Fruit fly (Drosophila melanogaster) whole organism, embryonic: Measurements from ENCODE around the gene hob.

Source experiments
- ATbp ChIP-seq: fragments of 200-800 bp; sonication (Bioruptor generic); optimal IDR thresholded peaks from 2 replicates; lab custom pipeline; 2017; ENCODE audit warnings: missing biosample characterization, mild to moderate bottlenecking, missing genetic modification characterization, missing genetic modification reagents
- Aef1 ChIP-seq: fragments of 200-800 bp; sonication (Bioruptor generic); IDR thresholded peaks from 3 replicates; pipeline ENCODE4 v1.3.6; 2022; ENCODE audit warnings: missing biosample characterization, missing genetic modification characterization
- CG1024 ChIP-seq: fragments of 200-800 bp; sonication (Bioruptor generic); IDR thresholded peaks from 2 replicates; pipeline ENCODE4 v1.3.6; 2022; ENCODE audit warnings: missing biosample characterization, missing genetic modification characterization
- CG10274 ChIP-seq: fragments of 200-800 bp; sonication (Bioruptor generic); optimal IDR thresholded peaks from 3 replicates; lab custom pipeline; 2017; ENCODE audit warnings: missing biosample characterization, mild to moderate bottlenecking, missing genetic modification characterization
- CG10366 ChIP-seq: fragments of 200-800 bp; sonication (Bioruptor generic); IDR thresholded peaks from 2 replicates; pipeline ENCODE4 v1.3.6; 2022; ENCODE audit warnings: missing biosample characterization, missing genetic modification characterization
- CG10565 ChIP-seq: fragments of 200-800 bp; sonication (Bioruptor generic); optimal IDR thresholded peaks from 3 replicates; lab custom pipeline; 2016; ENCODE audit warnings: missing biosample characterization, mild to moderate bottlenecking, missing genetic modification characterization
- CG13123 ChIP-seq: fragments of 200-800 bp; sonication (Bioruptor generic); optimal IDR thresholded peaks from 2 replicates; lab custom pipeline; 2016; ENCODE audit warnings: missing biosample characterization, missing genetic modification characterization
- CG13287 ChIP-seq: fragments of 200-800 bp; sonication (Bioruptor generic); IDR thresholded peaks from 2 replicates; pipeline ENCODE4 v1.3.6; 2022; ENCODE audit warnings: missing biosample characterization, missing genetic modification characterization; ENCODE audit not compliant: partially characterized antibody
- CG13296 ChIP-seq: fragments of 200-800 bp; sonication (Bioruptor generic); optimal IDR thresholded peaks from 3 replicates; lab custom pipeline; 2018; ENCODE audit warnings: missing biosample characterization, mild to moderate bottlenecking, missing genetic modification characterization
- CG13424 ChIP-seq: fragments of 200-800 bp; sonication (Bioruptor generic); optimal IDR thresholded peaks from 2 replicates; lab custom pipeline; 2019; ENCODE audit warnings: missing biosample characterization, mild to moderate bottlenecking, missing genetic modification characterization, moderate library complexity
- CG14667 ChIP-seq: fragments of 200-800 bp; sonication (Bioruptor generic); IDR thresholded peaks from 2 replicates; pipeline ENCODE4 v1.3.6; 2022; ENCODE audit warnings: missing biosample characterization, missing genetic modification characterization
- CG14965 ChIP-seq: fragments of 200-800 bp; sonication (Bioruptor generic); optimal IDR thresholded peaks from 2 replicates; lab custom pipeline; 2016; ENCODE audit warnings: missing biosample characterization, missing genetic modification characterization, borderline replicate concordance
- CG15479 ChIP-seq: fragments of 200-800 bp; sonication (Bioruptor generic); optimal IDR thresholded peaks from 3 replicates; lab custom pipeline; 2019; ENCODE audit warnings: missing biosample characterization, mild to moderate bottlenecking, missing genetic modification characterization, moderate library complexity
- CG15601 ChIP-seq: fragments of 200-800 bp; sonication (Bioruptor generic); optimal IDR thresholded peaks from 3 replicates; lab custom pipeline; 2019; ENCODE audit warnings: missing biosample characterization, mild to moderate bottlenecking, missing genetic modification characterization, moderate library complexity
- CG16813 ChIP-seq: fragments of 200-800 bp; sonication (Bioruptor generic); IDR thresholded peaks from 3 replicates; pipeline ENCODE4 v1.3.6; 2022; ENCODE audit warnings: missing biosample characterization, missing genetic modification characterization; ENCODE audit not compliant: partially characterized antibody
- CG16815 ChIP-seq: fragments of 200-800 bp; sonication (Bioruptor generic); optimal IDR thresholded peaks from 3 replicates; lab custom pipeline; 2017; ENCODE audit warnings: missing biosample characterization, mild to moderate bottlenecking, missing genetic modification characterization
- CG2120 ChIP-seq: fragments of 200-800 bp; sonication (Bioruptor generic); optimal IDR thresholded peaks from 3 replicates; lab custom pipeline; 2016; ENCODE audit warnings: missing biosample characterization, missing genetic modification characterization
- CG30020 ChIP-seq: fragments of 200-800 bp; optimal IDR thresholded peaks from 2 replicates; lab custom pipeline; 2019; ENCODE audit warnings: missing biosample characterization, mild to moderate bottlenecking, missing genetic modification characterization, moderate library complexity
- CG30403 ChIP-seq: fragments of 200-800 bp; sonication (Bioruptor generic); optimal IDR thresholded peaks from 3 replicates; lab custom pipeline; 2016; ENCODE audit warnings: missing biosample characterization, missing genetic modification characterization
- CG30431 ChIP-seq: fragments of 200-800 bp; sonication (Bioruptor generic); optimal IDR thresholded peaks from 2 replicates; lab custom pipeline; 2017; ENCODE audit warnings: missing biosample characterization, missing genetic modification characterization
- CG32767 ChIP-seq: fragments of 200-800 bp; sonication (Bioruptor generic); IDR thresholded peaks from 2 replicates; pipeline ENCODE4 v1.3.6; 2022; ENCODE audit warnings: missing biosample characterization, missing genetic modification characterization
- CG3847 ChIP-seq: fragments of 200-800 bp; sonication (Bioruptor generic); IDR thresholded peaks from 2 replicates; pipeline ENCODE4 v1.3.6; 2022; ENCODE audit warnings: missing biosample characterization, missing genetic modification characterization
- CG6175 ChIP-seq: fragments of 200-800 bp; sonication (Bioruptor generic); IDR thresholded peaks from 3 replicates; pipeline ENCODE4 v1.3.6; 2022; ENCODE audit warnings: missing biosample characterization, missing genetic modification characterization
- CG6791 ChIP-seq: fragments of 200-800 bp; sonication (Bioruptor generic); IDR thresholded peaks from 3 replicates; pipeline ENCODE4 v1.3.6; 2022; ENCODE audit warnings: missing biosample characterization, missing genetic modification characterization; ENCODE audit not compliant: partially characterized antibody
- CG9437 ChIP-seq: fragments of 200-800 bp; sonication (Bioruptor generic); optimal IDR thresholded peaks from 2 replicates; lab custom pipeline; 2018; ENCODE audit warnings: missing biosample characterization, mild to moderate bottlenecking, missing genetic modification characterization
- Camta ChIP-seq: fragments of 200-800 bp; sonication (Bioruptor generic); optimal IDR thresholded peaks from 2 replicates; lab custom pipeline; 2016; ENCODE audit warnings: missing biosample characterization, missing genetic modification characterization
- CkIIα-i1 ChIP-seq: fragments of 200-800 bp; sonication (Bioruptor generic); IDR thresholded peaks from 2 replicates; pipeline ENCODE4 v1.3.6; 2022; ENCODE audit warnings: missing biosample characterization, missing genetic modification characterization
- Dad ChIP-seq: fragments of 200-800 bp; sonication (Bioruptor generic); optimal IDR thresholded peaks from 3 replicates; lab custom pipeline; 2016; ENCODE audit warnings: missing biosample characterization, missing genetic modification characterization
- Doc2 ChIP-seq: fragments of 200-800 bp; sonication (Bioruptor generic); IDR thresholded peaks from 2 replicates; pipeline ENCODE4 v1.3.6; 2022; ENCODE audit warnings: missing biosample characterization, missing genetic modification characterization
- Eip74EF ChIP-seq, 2 experiments: fragments of 200-800 bp in 1 of 2; fragments of >200 bp in 1 of 2; sonication (Bioruptor generic) in 1 of 2; optimal IDR thresholded peaks; 2 replicates each; lab custom pipeline; 2017 to 2019; ENCODE audit warnings: missing biosample characterization in 2 of 2, missing genetic modification characterization in 2 of 2, mild to moderate bottlenecking in 1 of 2, moderate library complexity in 1 of 2
- Fer2 ChIP-seq: fragments of 200-800 bp; sonication (Bioruptor generic); optimal IDR thresholded peaks from 2 replicates; lab custom pipeline; 2018; ENCODE audit warnings: missing biosample characterization, mild to moderate bottlenecking, missing genetic modification characterization, moderate library complexity
- MESR4 ChIP-seq: fragments of 200-800 bp; sonication (Bioruptor generic); optimal IDR thresholded peaks from 2 replicates; lab custom pipeline; 2018; ENCODE audit warnings: missing biosample characterization, mild to moderate bottlenecking, missing genetic modification characterization, moderate library complexity
- Nf-YC ChIP-seq: fragments of 200-800 bp; optimal IDR thresholded peaks from 3 replicates; lab custom pipeline; 2019; ENCODE audit warnings: missing biosample characterization, mild to moderate bottlenecking, missing genetic modification characterization, moderate library complexity
- crol ChIP-seq: fragments of 200-800 bp; sonication (Bioruptor generic); IDR thresholded peaks from 2 replicates; pipeline ENCODE4 v1.3.6; 2022; ENCODE audit warnings: missing biosample characterization, missing genetic modification characterization
- dm ChIP-seq: fragments of 200-800 bp; sonication (Bioruptor generic); optimal IDR thresholded peaks from 3 replicates; lab custom pipeline; 2016; ENCODE audit warnings: missing biosample characterization, missing genetic modification characterization
- eve ChIP-seq, 2 experiments: fragments of >200 bp; optimal IDR thresholded peaks; 2 replicates each; lab custom pipeline; 2017; ENCODE audit warnings: missing biosample characterization in 2 of 2, missing genetic modification characterization in 2 of 2
- fd64A ChIP-seq: fragments of 200-800 bp; sonication (Bioruptor generic); optimal IDR thresholded peaks from 3 replicates; lab custom pipeline; 2018; ENCODE audit warnings: missing biosample characterization, mild to moderate bottlenecking, missing genetic modification characterization
- gcm ChIP-seq: fragments of 200-800 bp; sonication (Bioruptor generic); optimal IDR thresholded peaks from 2 replicates; lab custom pipeline; 2019; ENCODE audit warnings: missing biosample characterization, mild to moderate bottlenecking, missing genetic modification characterization, moderate library complexity
- hkb ChIP-seq, 2 experiments: fragments of 200-800 bp in 1 of 2; fragments of >200 bp in 1 of 2; sonication (Bioruptor generic) in 1 of 2; IDR thresholded peaks in 1 of 2; optimal IDR thresholded peaks in 1 of 2; 2 replicates each; pipeline versions ENCODE4 v1.3.6 to Lab custom; 2017 to 2022; ENCODE audit warnings: missing biosample characterization in 1 of 2, missing genetic modification characterization in 1 of 2
- kah ChIP-seq: fragments of 200-800 bp; sonication (Bioruptor generic); optimal IDR thresholded peaks from 2 replicates; lab custom pipeline; 2018; ENCODE audit warnings: missing biosample characterization, mild to moderate bottlenecking, missing genetic modification characterization
- onecut ChIP-seq: fragments of 200-800 bp; sonication (Bioruptor generic); IDR thresholded peaks from 2 replicates; pipeline ENCODE4 v1.3.6; 2022; ENCODE audit warnings: missing biosample characterization, missing genetic modification characterization
- prd ChIP-seq, 3 experiments: fragments of >200 bp in 2 of 3; fragments of 200-800 bp in 1 of 3; sonication (Bioruptor generic) in 1 of 3; optimal IDR thresholded peaks in 2 of 3; IDR thresholded peaks in 1 of 3; 2 replicates in 2 of 3; 3 replicates in 1 of 3; pipeline versions ENCODE4 v1.3.6 to Lab custom; 2017 to 2022; ENCODE audit warnings: missing biosample characterization in 1 of 3, missing genetic modification characterization in 1 of 3
- tin ChIP-seq: fragments of 200-800 bp; sonication (Bioruptor generic); optimal IDR thresholded peaks from 3 replicates; lab custom pipeline; 2016; ENCODE audit warnings: missing biosample characterization, missing genetic modification characterization
- vfl ChIP-seq: fragments of 200-800 bp; sonication (Bioruptor generic); optimal IDR thresholded peaks from 2 replicates; lab custom pipeline; 2016; ENCODE audit warnings: missing biosample characterization, missing genetic modification characterization
- vnd ChIP-seq: fragments of 200-800 bp; sonication (Bioruptor generic); IDR thresholded peaks from 3 replicates; pipeline ENCODE4 v1.3.6; 2022; ENCODE audit warnings: missing biosample characterization, missing genetic modification characterization; ENCODE audit not compliant: partially characterized antibody
- wor ChIP-seq: fragments of 200-800 bp; sonication (Bioruptor generic); IDR thresholded peaks from 2 replicates; pipeline ENCODE4 v1.3.6; 2022; ENCODE audit warnings: missing biosample characterization, missing genetic modification characterization
- zf30C ChIP-seq: fragments of 200-800 bp; sonication (Bioruptor generic); optimal IDR thresholded peaks from 3 replicates; lab custom pipeline; 2018; ENCODE audit warnings: missing biosample characterization, mild to moderate bottlenecking, missing genetic modification characterization

Gene hob

DNA sequence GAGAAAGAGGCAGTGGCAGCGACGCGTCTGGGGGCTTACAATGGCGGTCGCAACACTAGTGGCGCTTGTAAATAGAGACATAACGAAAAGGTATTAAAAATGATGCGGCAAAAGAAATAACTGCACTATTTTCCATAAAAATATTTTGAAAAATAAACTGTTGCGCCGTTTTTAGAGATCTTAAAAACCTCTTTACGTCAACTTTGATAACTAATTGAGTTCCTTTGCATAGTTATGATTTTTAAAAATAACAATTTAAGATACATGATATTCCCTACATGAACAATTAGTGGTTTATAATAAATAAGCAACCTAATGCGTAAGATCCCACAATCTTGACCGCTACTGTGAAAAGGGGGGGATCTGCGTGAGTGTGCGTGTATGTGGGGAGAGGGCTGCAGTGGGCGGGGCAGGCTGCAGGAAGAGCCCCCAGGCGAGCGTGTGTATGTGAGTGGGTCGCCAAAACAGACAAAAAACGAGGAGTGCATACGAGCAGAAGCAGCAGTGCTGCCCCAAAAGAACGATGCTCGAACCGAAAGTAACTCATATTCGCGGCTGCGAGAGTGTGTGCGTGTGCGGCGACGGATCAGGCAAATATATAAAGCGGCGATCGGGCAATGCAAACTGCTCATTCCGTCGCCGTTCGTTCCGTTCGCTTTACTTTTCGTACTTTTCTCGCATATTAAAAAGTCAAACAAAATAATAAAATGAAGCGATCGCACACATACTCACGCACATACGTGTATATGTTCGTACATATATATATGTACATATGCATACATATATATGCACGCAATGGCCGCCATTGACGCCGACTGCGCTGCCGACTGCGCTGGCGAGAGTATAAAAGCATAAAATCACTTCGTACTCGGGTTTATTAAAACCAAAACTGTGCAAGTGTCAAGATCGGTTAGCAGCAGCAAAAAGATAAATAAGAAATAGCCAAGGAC is 30.3 kb upstream of the hob start (continued):
- TF ChIP-seq dm (GFP tag; lab: Kevin White, UChicago) = no peak
- TF ChIP-seq Fer2 = no peak
- peak; percentile 49 for TF ChIP-seq CG9437 (GFP tag; lab: Kevin White, UChicago)
- no peak for TF ChIP-seq hkb (optimal IDR thresholded peaks at IDR 0.05; lab: Kevin White, UChicago)
- peak; percentile 54; the same call in 1 of the 2 replicates for TF ChIP-seq hkb (GFP tag; IDR thresholded peaks at IDR 0.05; lab: Robert Waterston, UW)
- peak; percentile 6 for TF ChIP-seq tin
- TF ChIP-seq CkIIα-i1 = no peak
- TF ChIP-seq CG15601 (tag; lab: Kevin White, UChicago) = peak; percentile 31
- TF ChIP-seq Nf-YC (tag; lab: Kevin White, UChicago) = no peak
- TF ChIP-seq CG10565 = no peak
- no peak for TF ChIP-seq kah
- 0 out of 2 replicates have a peak, but pooled peaks have one; percentile 12 for TF ChIP-seq CG14667 (GFP tag; lab: Robert Waterston, UW)
- TF ChIP-seq prd (optimal IDR thresholded peaks at IDR 0.05; lab: Kevin White, UChicago) = no peak
- TF ChIP-seq prd (GFP tag; IDR thresholded peaks at IDR 0.05; lab: Robert Waterston, UW) = peak; percentile 23; the same call in 1 of the 3 replicates
- TF ChIP-seq ATbp = peak; percentile 35
- 0 out of 2 replicates have a peak, but pooled peaks have one; percentile 22 for TF ChIP-seq CG1024 (GFP tag; lab: Robert Waterston, UW)
- TF ChIP-seq gcm = no peak
- peak; percentile 56 for TF ChIP-seq CG30403 (GFP tag; lab: Kevin White, UChicago)
- peak; percentile 47 for TF ChIP-seq CG2120 (GFP tag; lab: Kevin White, UChicago)
- no peak for TF ChIP-seq vnd
- TF ChIP-seq CG32767 (GFP tag; lab: Robert Waterston, UW) = 0 out of 2 replicates have a peak, but pooled peaks have one; percentile 21
- no peak for TF ChIP-seq fd64A (GFP tag; lab: Kevin White, UChicago)
- peak; percentile 33 for TF ChIP-seq CG16815
- no peak for TF ChIP-seq CG15479 (GFP tag; lab: Kevin White, UChicago)
- peak in 1 of 2 experiments; percentile 73 for TF ChIP-seq eve (GFP tag; optimal IDR thresholded peaks at IDR 0.05; lab: Kevin White, UChicago)
- TF ChIP-seq CG13123 (GFP tag; lab: Kevin White, UChicago) = no peak
- peak; percentile 65 for TF ChIP-seq CG13424
- peak; percentile 41 for TF ChIP-seq CG30431 (GFP tag; lab: Kevin White, UChicago)
- no peak for TF ChIP-seq onecut
- TF ChIP-seq zf30C (GFP tag; lab: Kevin White, UChicago) = no peak
- TF ChIP-seq Aef1 (GFP tag; lab: Robert Waterston, UW) = no peak
- TF ChIP-seq Dad (GFP tag; lab: Kevin White, UChicago) = no peak
- TF ChIP-seq CG6175 (GFP tag; lab: Robert Waterston, UW) = no peak
- no peak for TF ChIP-seq vfl
- TF ChIP-seq MESR4 (GFP tag; lab: Kevin White, UChicago) = no peak
- TF ChIP-seq CG10366 (GFP tag; lab: Robert Waterston, UW) = no peak; the same call in 1 of the 2 replicates
- TF ChIP-seq CG16813 (GFP tag; lab: Robert Waterston, UW) = no peak
- TF ChIP-seq Doc2 = no peak
- TF ChIP-seq crol (GFP tag; lab: Robert Waterston, UW) = peak; percentile 45; the same call in 1 of the 2 replicates
- no peak for TF ChIP-seq CG14965 (GFP tag; lab: Kevin White, UChicago)
- no peak for TF ChIP-seq CG3847 (GFP tag; lab: Robert Waterston, UW)
- TF ChIP-seq CG13287 (GFP tag; lab: Robert Waterston, UW) = no peak
- no peak for TF ChIP-seq CG30020 (tag; lab: Kevin White, UChicago)
- TF ChIP-seq CG10274 (GFP tag; lab: Kevin White, UChicago) = no peak
- TF ChIP-seq Eip74EF (GFP tag; optimal IDR thresholded peaks at IDR 0.05; lab: Kevin White, UChicago) = no peak
- TF ChIP-seq CG6791 (GFP tag; lab: Robert Waterston, UW) = no peak
- TF ChIP-seq Camta (GFP tag; lab: Kevin White, UChicago) = no peak
- peak; percentile 49 for TF ChIP-seq wor (GFP tag; lab: Robert Waterston, UW)
- TF ChIP-seq CG13296 (GFP tag; lab: Kevin White, UChicago) = no peak
